Worm (Caenorhabditis elegans) whole organism, L4/young adult: Measurements from ENCODE around the gene C24B5.4.

ENCODE experiments used
- W03F9.2 ChIP-seq: fragments of 150-350 bp; optimal IDR thresholded peaks from 2 replicates; lab custom pipeline; 2014; ENCODE audit warnings: missing biosample characterization, missing genetic modification characterization
- him-1 ChIP-seq: sonication (generic microtip); optimal IDR thresholded peaks from 2 replicates; lab custom pipeline; 2016; ENCODE audit warnings: missing genotype, missing genetic modification reagents, missing genetic modification characterization, missing compliant biosample characterization

- TF ChIP-seq him-1 (tag; lab: Kevin White, UChicago) (peak; percentile 23), W03F9.2 (no peak)
Measured at ce11 chrV:9225675-9226144, 28.6 kb upstream of the C24B5.4 start, which contains the start of gene F07C3.2.
